Fruit fly (Drosophila melanogaster): ENCODE results near the gene Syx17.

DNA sequence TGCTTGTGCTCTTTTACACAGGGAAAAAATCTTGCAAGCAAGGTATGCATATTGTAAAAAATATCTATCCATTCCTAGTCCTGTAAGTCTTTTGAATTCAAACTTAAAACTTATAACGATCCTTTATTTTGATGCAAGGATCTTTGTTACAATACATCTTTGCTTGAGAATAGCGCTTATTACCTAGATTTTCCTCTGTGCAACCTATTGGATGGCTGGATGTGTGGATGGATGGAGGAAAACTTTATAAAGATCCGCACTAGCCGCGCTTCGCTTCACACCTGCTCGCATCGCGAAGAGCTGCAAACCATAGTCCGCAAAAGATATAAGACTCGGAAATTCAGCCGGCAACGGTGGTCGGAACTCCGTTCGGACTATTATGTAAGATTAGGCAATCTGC is 18.1 kb downstream of the Syx17 start, which contains the start of gene CG15020:
- no peak for TF ChIP-seq CG8478 (optimal IDR thresholded peaks at IDR 0.05)
- no peak for TF ChIP-seq CTCF (optimal IDR thresholded peaks at IDR 0.05)

All from S2 (cell line).